Fruit fly (Drosophila melanogaster) whole organism, prepupa: ENCODE measurements around the gene BG642312.

Source experiments
- Blimp-1 ChIP-seq: fragments of 200-800 bp; sonication (Bioruptor generic); optimal IDR thresholded peaks from 3 replicates; lab custom pipeline; 2017; ENCODE audit warnings: missing biosample characterization, missing genetic modification characterization, mild to moderate bottlenecking, moderate library complexity, missing genetic modification reagents
- CG10631 ChIP-seq: fragments of 200-800 bp; sonication (Bioruptor generic); optimal IDR thresholded peaks from 2 replicates; lab custom pipeline; 2016; ENCODE audit warnings: missing biosample characterization, missing genetic modification characterization
- CG11294 ChIP-seq: fragments of 200-800 bp; sonication (Bioruptor generic); IDR thresholded peaks from 2 replicates; pipeline ENCODE4 v1.3.6; 2022; ENCODE audit warnings: missing biosample characterization, missing genetic modification characterization
- CG11762 ChIP-seq: fragments of 200-800 bp; sonication (Bioruptor generic); optimal IDR thresholded peaks from 3 replicates; lab custom pipeline; 2016; ENCODE audit warnings: missing biosample characterization, missing genetic modification characterization; ENCODE audit not compliant: insufficient read depth
- CG11902 ChIP-seq: fragments of 200-800 bp; sonication (Bioruptor generic); optimal IDR thresholded peaks from 3 replicates; lab custom pipeline; 2016; ENCODE audit warnings: missing biosample characterization, missing genetic modification characterization
- CG15336 ChIP-seq: fragments of 200-800 bp; sonication (Bioruptor generic); IDR thresholded peaks from 2 replicates; pipeline ENCODE4 v1.3.6; 2022; ENCODE audit warnings: missing biosample characterization, missing genetic modification characterization
- CG16779 ChIP-seq: fragments of 200-800 bp; sonication (Bioruptor generic); optimal IDR thresholded peaks from 3 replicates; lab custom pipeline; 2017; ENCODE audit warnings: missing biosample characterization, mild to moderate bottlenecking, missing genetic modification characterization
- CG3032 ChIP-seq: fragments of 200-800 bp; optimal IDR thresholded peaks from 2 replicates; lab custom pipeline; 2019; ENCODE audit warnings: missing biosample characterization, mild to moderate bottlenecking, missing genetic modification characterization, moderate library complexity
- CG32006 ChIP-seq: fragments of 200-800 bp; sonication (Bioruptor generic); optimal IDR thresholded peaks from 3 replicates; lab custom pipeline; 2017; ENCODE audit warnings: missing biosample characterization, mild to moderate bottlenecking, missing genetic modification characterization
- CG34406 ChIP-seq: fragments of 200-800 bp; sonication (Bioruptor generic); optimal IDR thresholded peaks from 3 replicates; lab custom pipeline; 2016; ENCODE audit warnings: missing biosample characterization, missing genetic modification characterization
- CG3919 ChIP-seq: fragments of 200-800 bp; sonication (Bioruptor generic); optimal IDR thresholded peaks from 3 replicates; lab custom pipeline; 2016; ENCODE audit warnings: missing biosample characterization, missing genetic modification characterization
- CG6163 ChIP-seq: fragments of 200-800 bp; sonication (Bioruptor generic); IDR thresholded peaks from 3 replicates; pipeline ENCODE4 v1.3.6; 2022; ENCODE audit warnings: missing biosample characterization, missing genetic modification characterization
- CG6854 ChIP-seq: fragments of 200-800 bp; sonication (Bioruptor generic); optimal IDR thresholded peaks from 2 replicates; lab custom pipeline; 2017; ENCODE audit warnings: missing biosample characterization, mild to moderate bottlenecking, missing genetic modification characterization
- CG8119 ChIP-seq: fragments of 200-800 bp; sonication (Bioruptor generic); IDR thresholded peaks from 3 replicates; pipeline ENCODE4 v1.3.6; 2022; ENCODE audit warnings: missing biosample characterization, missing genetic modification characterization
- CG8319 ChIP-seq: fragments of 200-800 bp; sonication (Bioruptor generic); optimal IDR thresholded peaks from 3 replicates; lab custom pipeline; 2016; ENCODE audit warnings: missing biosample characterization, missing genetic modification characterization
- CG8632 ChIP-seq: fragments of 200-800 bp; sonication (Bioruptor generic); optimal IDR thresholded peaks from 3 replicates; lab custom pipeline; 2016; ENCODE audit warnings: missing biosample characterization, missing genetic modification characterization
- CG9139 ChIP-seq: fragments of 200-800 bp; sonication (Bioruptor generic); optimal IDR thresholded peaks from 3 replicates; lab custom pipeline; 2017; ENCODE audit warnings: missing biosample characterization, mild to moderate bottlenecking, missing genetic modification characterization
- Eip75B ChIP-seq: fragments of 200-800 bp; sonication (Bioruptor generic); optimal IDR thresholded peaks from 3 replicates; lab custom pipeline; 2016; ENCODE audit warnings: missing biosample characterization, missing genetic modification characterization
- Eip78C ChIP-seq: fragments of 200-800 bp; sonication (Bioruptor generic); peaks from one replicate; lab custom pipeline; 2016; ENCODE audit warnings: missing biosample characterization, missing genetic modification characterization
- Eip93F ChIP-seq: fragments of 200-800 bp; sonication (Bioruptor generic); optimal IDR thresholded peaks from 2 replicates; lab custom pipeline; 2016; ENCODE audit warnings: missing biosample characterization, mild to moderate bottlenecking, missing genetic modification characterization
- Ets21C ChIP-seq: fragments of 200-800 bp; sonication (Bioruptor generic); optimal IDR thresholded peaks from 3 replicates; lab custom pipeline; 2016; ENCODE audit warnings: missing biosample characterization, missing genetic modification characterization
- Ets96B ChIP-seq: fragments of 200-800 bp; optimal IDR thresholded peaks from 2 replicates; lab custom pipeline; 2019; ENCODE audit warnings: missing biosample characterization, mild to moderate bottlenecking, missing genetic modification characterization, moderate library complexity
- Gug ChIP-seq: fragments of 200-800 bp; sonication (Bioruptor generic); IDR thresholded peaks from 2 replicates; pipeline ENCODE4 v1.3.6; 2022; ENCODE audit warnings: missing biosample characterization, missing genetic modification characterization
- Hr39 ChIP-seq: fragments of 200-800 bp; sonication (Bioruptor generic); optimal IDR thresholded peaks from 2 replicates; lab custom pipeline; 2016; ENCODE audit warnings: missing biosample characterization, missing genetic modification characterization
- Hr4 ChIP-seq: fragments of 200-800 bp; sonication (Bioruptor generic); optimal IDR thresholded peaks from 3 replicates; lab custom pipeline; 2016; ENCODE audit warnings: missing biosample characterization, missing genetic modification characterization
- Lpt ChIP-seq: fragments of 200-800 bp; sonication (Bioruptor generic); optimal IDR thresholded peaks from 3 replicates; lab custom pipeline; 2016; ENCODE audit warnings: missing biosample characterization, missing genetic modification characterization
- Met ChIP-seq: fragments of 200-800 bp; sonication (Bioruptor generic); optimal IDR thresholded peaks from 3 replicates; lab custom pipeline; 2016; ENCODE audit warnings: missing biosample characterization, missing genetic modification characterization
- OdsH ChIP-seq: fragments of 200-800 bp; sonication (Bioruptor generic); optimal IDR thresholded peaks from 3 replicates; lab custom pipeline; 2016; ENCODE audit warnings: missing biosample characterization, missing genetic modification characterization
- Smox ChIP-seq: fragments of 200-800 bp; sonication (Bioruptor generic); optimal IDR thresholded peaks from 3 replicates; lab custom pipeline; 2016; ENCODE audit warnings: missing biosample characterization, missing genetic modification characterization
- Sox102F ChIP-seq: fragments of 200-800 bp; sonication (Bioruptor generic); optimal IDR thresholded peaks from 2 replicates; lab custom pipeline; 2016; ENCODE audit warnings: missing biosample characterization, mild to moderate bottlenecking, missing genetic modification characterization
- Sox14 ChIP-seq: fragments of 200-800 bp; sonication (Bioruptor generic); optimal IDR thresholded peaks from 3 replicates; lab custom pipeline; 2016; ENCODE audit warnings: missing biosample characterization, missing genetic modification characterization
- Sox15 ChIP-seq: fragments of 200-800 bp; sonication (Bioruptor generic); optimal IDR thresholded peaks from 3 replicates; lab custom pipeline; 2016; ENCODE audit warnings: missing biosample characterization, missing genetic modification characterization
- achi ChIP-seq: fragments of 200-800 bp; sonication (Bioruptor generic); optimal IDR thresholded peaks from 3 replicates; lab custom pipeline; 2016; ENCODE audit warnings: missing biosample characterization, missing genetic modification characterization
- acj6 ChIP-seq: fragments of 200-800 bp; sonication (Bioruptor generic); optimal IDR thresholded peaks from 3 replicates; lab custom pipeline; 2016; ENCODE audit warnings: missing biosample characterization, missing genetic modification characterization
- dac ChIP-seq: fragments of 200-800 bp; sonication (Bioruptor generic); optimal IDR thresholded peaks from 2 replicates; lab custom pipeline; 2017; ENCODE audit warnings: missing biosample characterization, mild to moderate bottlenecking, missing genetic modification characterization
- eg ChIP-seq: fragments of 200-800 bp; sonication (Bioruptor generic); IDR thresholded peaks from 3 replicates; pipeline ENCODE4 v1.3.6; 2022; ENCODE audit warnings: missing biosample characterization, missing genetic modification characterization
- esn ChIP-seq: fragments of 200-800 bp; sonication (Bioruptor generic); optimal IDR thresholded peaks from 2 replicates; lab custom pipeline; 2016; ENCODE audit warnings: missing biosample characterization, mild to moderate bottlenecking, missing genetic modification characterization, moderate library complexity
- fd59A ChIP-seq: fragments of 200-800 bp; sonication (Bioruptor generic); optimal IDR thresholded peaks from 2 replicates; lab custom pipeline; 2017; ENCODE audit warnings: missing biosample characterization, mild to moderate bottlenecking, missing genetic modification characterization, missing genetic modification reagents
- fkh ChIP-seq: fragments of 200-800 bp; sonication (Bioruptor generic); optimal IDR thresholded peaks from 3 replicates; lab custom pipeline; 2017; ENCODE audit warnings: missing biosample characterization, mild to moderate bottlenecking, missing genetic modification characterization, moderate library complexity
- lz ChIP-seq: fragments of 200-800 bp; sonication (Bioruptor generic); optimal IDR thresholded peaks from 3 replicates; lab custom pipeline; 2016; ENCODE audit warnings: missing biosample characterization, missing genetic modification characterization
- pdm3 ChIP-seq: fragments of 200-800 bp; sonication (Bioruptor generic); optimal IDR thresholded peaks from 3 replicates; lab custom pipeline; 2016; ENCODE audit warnings: missing biosample characterization, missing genetic modification characterization
- spab ChIP-seq: fragments of 200-800 bp; sonication (Bioruptor generic); optimal IDR thresholded peaks from 2 replicates; lab custom pipeline; 2017; ENCODE audit warnings: missing biosample characterization, mild to moderate bottlenecking, missing genetic modification characterization, missing genetic modification reagents
- ss ChIP-seq, 2 experiments: fragments of 200-800 bp; sonication (Bioruptor generic); optimal IDR thresholded peaks; 2 replicates in 1 of 2; 3 replicates in 1 of 2; lab custom pipeline; 2017 to 2018; ENCODE audit warnings: mild to moderate bottlenecking in 2 of 2, missing biosample characterization in 2 of 2, missing genetic modification characterization in 2 of 2, moderate library complexity in 1 of 2
- svp ChIP-seq: fragments of 200-800 bp; sonication (Bioruptor generic); peaks from one replicate; lab custom pipeline; 2016; ENCODE audit warnings: missing biosample characterization, missing genetic modification characterization
- topi ChIP-seq: fragments of 200-800 bp; sonication (Bioruptor generic); optimal IDR thresholded peaks from 3 replicates; lab custom pipeline; 2016; ENCODE audit warnings: missing biosample characterization, missing genetic modification characterization
- vri ChIP-seq: fragments of 200-800 bp; sonication (Bioruptor generic); optimal IDR thresholded peaks from 3 replicates; lab custom pipeline; 2016; ENCODE audit warnings: missing biosample characterization, mild to moderate bottlenecking, missing genetic modification characterization

Gene BG642312

dm6 chr3L:6218517-6219155 is 14.5 kb downstream of the BG642312 start (continued):
- TF ChIP-seq CG6163 (GFP tag; lab: Robert Waterston, UW) (peak; percentile 71; the same call in 2 of the 3 replicates), CG8319 (GFP tag; lab: Kevin White, UChicago) (no peak), CG6854 (GFP tag; lab: Kevin White, UChicago) (peak; percentile 68), Smox (no peak), vri (no peak), ss (GFP tag; optimal IDR thresholded peaks at IDR 0.05; lab: Kevin White, UChicago) (peak; percentile 64 to 66), pdm3 (GFP tag; lab: Kevin White, UChicago) (no peak), CG3032 (no peak), CG16779 (tag; lab: Kevin White, UChicago) (peak; percentile 46), CG10631 (GFP tag; lab: Kevin White, UChicago) (no peak), Sox15 (no peak), CG8119 (GFP tag; lab: Robert Waterston, UW) (peak; percentile 49; the same call in 2 of the 3 replicates), CG11294 (GFP tag; lab: Robert Waterston, UW) (no peak), Sox14 (no peak), CG9139 (GFP tag; lab: Kevin White, UChicago) (peak; percentile 55), CG11902 (GFP tag; lab: Kevin White, UChicago) (no peak), CG11762 (GFP tag; lab: Kevin White, UChicago) (no peak), lz (GFP tag; lab: Kevin White, UChicago) (no peak), dac (no peak), Hr4 (GFP tag; lab: Kevin White, UChicago) (no peak), Eip78C (GFP tag; lab: Kevin White, UChicago) (peak; percentile 25)

- TF ChIP-seq Lpt (GFP tag; lab: Kevin White, UChicago) (no peak), CG3919 (peak; percentile 7), svp (GFP tag; lab: Kevin White, UChicago) (peak; percentile 67), spab (no peak), CG6854 (GFP tag; lab: Kevin White, UChicago) (peak; percentile 37), pdm3 (GFP tag; lab: Kevin White, UChicago) (no peak), fkh (GFP tag; lab: Kevin White, UChicago) (peak; percentile 9), Eip93F (no peak), Sox102F (GFP tag; lab: Kevin White, UChicago) (peak; percentile 35), Blimp-1 (peak; percentile 67), eg (GFP tag; lab: Robert Waterston, UW) (peak; percentile 14; the same call in 1 of the 3 replicates), Ets96B (no peak), CG6163 (GFP tag; lab: Robert Waterston, UW) (peak; percentile 52; the same call in 2 of the 3 replicates), vri (peak; percentile 25), topi (GFP tag; lab: Kevin White, UChicago) (no peak), achi (GFP tag; lab: Kevin White, UChicago) (peak; percentile 7), fd59A (GFP tag; lab: Kevin White, UChicago) (no peak), OdsH (no peak)
These were observed 15.4 kb downstream of the BG642312 start, which contains the start of gene LanA for dm6 chr3L:6217806-6218205. Gene LanA (minus strand): TSS chr3L:6218022.

- TF ChIP-seq dac = no peak
- TF ChIP-seq Sox102F (GFP tag; lab: Kevin White, UChicago) = peak; percentile 53
- TF ChIP-seq eg (GFP tag; lab: Robert Waterston, UW) = peak; percentile 52; the same call in 2 of the 3 replicates
- peak; percentile 30 for TF ChIP-seq CG8632
- no peak for TF ChIP-seq CG11762 (GFP tag; lab: Kevin White, UChicago)
- peak; percentile 55 for TF ChIP-seq CG10631 (GFP tag; lab: Kevin White, UChicago)
- TF ChIP-seq Hr39 = peak; percentile 52
- no peak for TF ChIP-seq Eip75B (GFP tag; lab: Kevin White, UChicago)
- TF ChIP-seq achi (GFP tag; lab: Kevin White, UChicago) = peak; percentile 21
- TF ChIP-seq CG15336 = peak; percentile 29; the same call in 1 of the 2 replicates
- TF ChIP-seq CG32006 = peak; percentile 50
- peak; percentile 65 for TF ChIP-seq svp (GFP tag; lab: Kevin White, UChicago)
- peak; percentile 4 for TF ChIP-seq CG34406 (GFP tag; lab: Kevin White, UChicago)
- TF ChIP-seq CG16779 (tag; lab: Kevin White, UChicago) = no peak
- TF ChIP-seq acj6 (GFP tag; lab: Kevin White, UChicago) = peak; percentile 42
- TF ChIP-seq Gug (GFP tag; lab: Robert Waterston, UW) = peak; percentile 26; the same call in 1 of the 2 replicates
- no peak for TF ChIP-seq Eip93F
- TF ChIP-seq Met (GFP tag; lab: Kevin White, UChicago) = peak; percentile 67
- TF ChIP-seq CG11902 (GFP tag; lab: Kevin White, UChicago) = no peak
- no peak for TF ChIP-seq Ets21C (GFP tag; lab: Kevin White, UChicago)
- TF ChIP-seq esn (GFP tag; lab: Kevin White, UChicago) = peak; percentile 69
- peak; percentile 29 for TF ChIP-seq vri
- peak; percentile 47; the same call in 2 of the 3 replicates for TF ChIP-seq CG8119 (GFP tag; lab: Robert Waterston, UW)
- 0 out of 3 replicates have a peak, but pooled peaks have one; percentile 35 for TF ChIP-seq CG6163 (GFP tag; lab: Robert Waterston, UW)
These were observed 16.0 kb downstream of the BG642312 start for dm6 chr3L:6217212-6217611.
